Worm (Caenorhabditis elegans): ENCODE results near the gene F54D5.5.

DNA sequence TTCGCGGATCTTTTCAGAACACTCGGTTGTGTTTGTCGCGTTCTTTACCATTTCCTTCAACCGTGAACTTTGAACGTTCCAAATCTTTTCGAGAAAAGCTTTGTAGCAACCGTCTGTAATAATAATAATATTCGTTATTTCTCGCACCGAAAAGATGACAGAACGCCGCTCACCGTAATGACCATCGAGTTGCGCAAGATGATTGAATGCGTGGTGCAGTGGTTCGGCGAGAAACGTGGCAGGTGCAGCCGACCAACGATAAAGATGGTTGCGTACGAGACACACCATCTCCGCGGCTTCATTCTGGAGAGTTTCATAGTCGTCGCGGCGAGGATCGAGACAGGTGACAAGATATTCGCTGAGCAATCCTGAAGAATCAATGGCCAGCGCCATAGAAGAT, 23.9 kb downstream of the F54D5.5 start:
- TF ChIP-seq unc-62 (GFP tag; optimal IDR thresholded peaks at IDR 0.05) (no peak), unc-39 (tag; optimal IDR thresholded peaks at IDR 0.05) (no peak), lsy-2 (tag; optimal IDR thresholded peaks at IDR 0.05) (no peak), ama-1 (optimal IDR thresholded peaks at IDR 0.05) (no peak), fos-1 (tag; optimal IDR thresholded peaks at IDR 0.05) (no peak), snpc-4 (tag; optimal IDR thresholded peaks at IDR 0.05) (no peak), nhr-6 (tag; optimal IDR thresholded peaks at IDR 0.05) (no peak), elt-3 (tag; optimal IDR thresholded peaks at IDR 0.05) (no peak)

All from whole organism, L2 larva.